Fruit fly (Drosophila melanogaster) whole organism, embryonic: Measurements from ENCODE around the gene Hsp67Ba.

Source experiments
- B-H1 ChIP-seq: fragments of 200-800 bp; sonication (Bioruptor generic); IDR thresholded peaks from 3 replicates; pipeline ENCODE4 v1.3.6; 2022; ENCODE audit warnings: missing biosample characterization, missing genetic modification characterization
- CG1024 ChIP-seq: fragments of 200-800 bp; sonication (Bioruptor generic); IDR thresholded peaks from 2 replicates; pipeline ENCODE4 v1.3.6; 2022; ENCODE audit warnings: missing biosample characterization, missing genetic modification characterization
- CG10979 ChIP-seq: fragments of 200-800 bp; sonication (Bioruptor generic); optimal IDR thresholded peaks from 2 replicates; lab custom pipeline; 2018; ENCODE audit warnings: missing biosample characterization, mild to moderate bottlenecking, missing genetic modification characterization, moderate library complexity
- CG12236 ChIP-seq: fragments of 200-800 bp; sonication (Bioruptor generic); optimal IDR thresholded peaks from 2 replicates; lab custom pipeline; 2016; ENCODE audit warnings: missing biosample characterization, missing genetic modification characterization
- CG12299 ChIP-seq: fragments of 200-800 bp; sonication (Bioruptor generic); optimal IDR thresholded peaks from 2 replicates; lab custom pipeline; 2018; ENCODE audit warnings: missing biosample characterization, mild to moderate bottlenecking, missing genetic modification characterization
- CG13775 ChIP-seq: fragments of 200-800 bp; sonication (Bioruptor generic); optimal IDR thresholded peaks from 3 replicates; lab custom pipeline; 2017; ENCODE audit warnings: missing biosample characterization, mild to moderate bottlenecking, missing genetic modification characterization
- CG14667 ChIP-seq: fragments of 200-800 bp; sonication (Bioruptor generic); IDR thresholded peaks from 2 replicates; pipeline ENCODE4 v1.3.6; 2022; ENCODE audit warnings: missing biosample characterization, missing genetic modification characterization
- CG16863 ChIP-seq: fragments of 200-800 bp; sonication (Bioruptor generic); optimal IDR thresholded peaks from 3 replicates; lab custom pipeline; 2016; ENCODE audit warnings: missing biosample characterization, missing genetic modification characterization
- CG2199 ChIP-seq: fragments of 200-800 bp; sonication (Bioruptor generic); IDR thresholded peaks from 3 replicates; pipeline ENCODE4 v1.3.6; 2022; ENCODE audit warnings: missing biosample characterization, missing genetic modification characterization
- CG2712 ChIP-seq: fragments of 200-800 bp; optimal IDR thresholded peaks from 3 replicates; lab custom pipeline; 2019; ENCODE audit warnings: missing biosample characterization, mild to moderate bottlenecking, missing genetic modification characterization, moderate library complexity
- CG30403 ChIP-seq: fragments of 200-800 bp; sonication (Bioruptor generic); optimal IDR thresholded peaks from 3 replicates; lab custom pipeline; 2016; ENCODE audit warnings: missing biosample characterization, missing genetic modification characterization
- CG3065 ChIP-seq: fragments of 200-800 bp; sonication (Bioruptor generic); optimal IDR thresholded peaks from 2 replicates; lab custom pipeline; 2016; ENCODE audit warnings: missing biosample characterization, missing genetic modification characterization
- CG3163 ChIP-seq: fragments of 200-800 bp; sonication (Bioruptor generic); optimal IDR thresholded peaks from 3 replicates; lab custom pipeline; 2016; ENCODE audit warnings: missing biosample characterization, missing genetic modification characterization
- CG43689 ChIP-seq: fragments of 200-800 bp; sonication (Bioruptor generic); IDR thresholded peaks from 2 replicates; pipeline ENCODE4 v1.3.6; 2022; ENCODE audit warnings: missing biosample characterization, missing genetic modification characterization
- CG6683 ChIP-seq: fragments of 200-800 bp; sonication (Bioruptor generic); optimal IDR thresholded peaks from 2 replicates; lab custom pipeline; 2017; ENCODE audit warnings: missing biosample characterization, mild to moderate bottlenecking, missing genetic modification characterization, missing genetic modification reagents
- CG6854 ChIP-seq: fragments of 200-800 bp; sonication (Bioruptor generic); optimal IDR thresholded peaks from 3 replicates; lab custom pipeline; 2017; ENCODE audit warnings: missing biosample characterization, mild to moderate bottlenecking, missing genetic modification characterization
- E2f1 ChIP-seq: fragments of 200-800 bp; sonication (Bioruptor generic); IDR thresholded peaks from 2 replicates; pipeline ENCODE4 v1.3.6; 2022; ENCODE audit warnings: missing biosample characterization, missing genetic modification characterization
- ERR ChIP-seq: fragments of 200-800 bp; sonication (Bioruptor generic); optimal IDR thresholded peaks from 2 replicates; lab custom pipeline; 2016; ENCODE audit warnings: missing biosample characterization, missing genetic modification characterization
- Elba2 ChIP-seq: fragments of 200-800 bp; sonication (Bioruptor generic); optimal IDR thresholded peaks from 3 replicates; lab custom pipeline; 2016; ENCODE audit warnings: missing biosample characterization, missing genetic modification characterization
- Gsc ChIP-seq: fragments of 200-800 bp; sonication (Bioruptor generic); IDR thresholded peaks from 2 replicates; pipeline ENCODE4 v1.3.6; 2022; ENCODE audit warnings: missing biosample characterization, missing genetic modification characterization
- Hr39 ChIP-seq: fragments of >200 bp; optimal IDR thresholded peaks from 2 replicates; lab custom pipeline; 2017
- Hr51 ChIP-seq, 2 experiments: fragments of 200-800 bp; sonication (Bioruptor generic); optimal IDR thresholded peaks; 2 replicates in 1 of 2; 3 replicates in 1 of 2; lab custom pipeline; 2016 to 2018; ENCODE audit warnings: missing biosample characterization in 2 of 2, missing genetic modification characterization in 2 of 2, mild to moderate bottlenecking in 1 of 2, moderate library complexity in 1 of 2
- MESR4 ChIP-seq: fragments of 200-800 bp; sonication (Bioruptor generic); optimal IDR thresholded peaks from 2 replicates; lab custom pipeline; 2018; ENCODE audit warnings: missing biosample characterization, mild to moderate bottlenecking, missing genetic modification characterization, moderate library complexity
- Meics ChIP-seq: fragments of 200-800 bp; sonication (Bioruptor generic); optimal IDR thresholded peaks from 2 replicates; lab custom pipeline; 2017; ENCODE audit warnings: missing biosample characterization, mild to moderate bottlenecking, missing genetic modification characterization
- Ravus ChIP-seq: fragments of 200-800 bp; sonication (Bioruptor generic); IDR thresholded peaks from 2 replicates; pipeline ENCODE4 v1.3.6; 2022; ENCODE audit warnings: missing biosample characterization, missing genetic modification characterization
- TFAM ChIP-seq: fragments of 200-800 bp; sonication (Bioruptor generic); optimal IDR thresholded peaks from 2 replicates; lab custom pipeline; 2017; ENCODE audit warnings: missing biosample characterization, missing genetic modification characterization, inconsistent platforms
- Xrp1 ChIP-seq: fragments of 200-800 bp; sonication (Bioruptor generic); IDR thresholded peaks from 2 replicates; pipeline ENCODE4 v1.3.6; 2022; ENCODE audit warnings: missing biosample characterization, missing genetic modification characterization
- ac ChIP-seq: fragments of 200-800 bp; sonication (Bioruptor generic); optimal IDR thresholded peaks from 3 replicates; lab custom pipeline; 2017; ENCODE audit warnings: missing biosample characterization, mild to moderate bottlenecking, missing genetic modification characterization
- btn ChIP-seq: fragments of 200-800 bp; sonication (Bioruptor generic); optimal IDR thresholded peaks from 2 replicates; lab custom pipeline; 2016; ENCODE audit warnings: missing biosample characterization, missing genetic modification characterization
- caup ChIP-seq: fragments of 200-800 bp; sonication (Bioruptor generic); optimal IDR thresholded peaks from 3 replicates; lab custom pipeline; 2017; ENCODE audit warnings: missing biosample characterization, mild to moderate bottlenecking, missing genetic modification characterization, moderate library complexity; ENCODE audit not compliant: severe bottlenecking
- chn ChIP-seq: fragments of 200-800 bp; sonication (Bioruptor generic); optimal IDR thresholded peaks from 2 replicates; lab custom pipeline; 2016; ENCODE audit warnings: missing biosample characterization, missing genetic modification characterization
- dan ChIP-seq: fragments of 200-800 bp; sonication (Bioruptor generic); IDR thresholded peaks from 2 replicates; pipeline ENCODE4 v1.3.6; 2022; ENCODE audit warnings: missing biosample characterization, missing genetic modification characterization
- eyg ChIP-seq: fragments of 200-800 bp; sonication (Bioruptor generic); optimal IDR thresholded peaks from 3 replicates; lab custom pipeline; 2016; ENCODE audit warnings: missing biosample characterization, missing genetic modification characterization
- grn ChIP-seq: fragments of 200-800 bp; sonication (Bioruptor generic); optimal IDR thresholded peaks from 3 replicates; lab custom pipeline; 2017; ENCODE audit warnings: missing biosample characterization, missing genetic modification characterization
- gro ChIP-seq: fragments of 200-800 bp; sonication (Bioruptor generic); optimal IDR thresholded peaks from 2 replicates; lab custom pipeline; 2016; ENCODE audit warnings: missing biosample characterization, missing genetic modification characterization
- onecut ChIP-seq: fragments of 200-800 bp; sonication (Bioruptor generic); IDR thresholded peaks from 2 replicates; pipeline ENCODE4 v1.3.6; 2022; ENCODE audit warnings: missing biosample characterization, missing genetic modification characterization
- pzg ChIP-seq: fragments of 200-800 bp; sonication (Bioruptor generic); optimal IDR thresholded peaks from 3 replicates; lab custom pipeline; 2018; ENCODE audit warnings: missing biosample characterization, mild to moderate bottlenecking, missing genetic modification characterization, moderate library complexity
- rib ChIP-seq: fragments of 200-800 bp; sonication (Bioruptor generic); IDR thresholded peaks from 2 replicates; pipeline ENCODE4 v1.3.6; 2022; ENCODE audit warnings: missing biosample characterization, missing genetic modification characterization
- salm ChIP-seq: fragments of 200-800 bp; sonication (Bioruptor generic); optimal IDR thresholded peaks from 2 replicates; lab custom pipeline; 2018; ENCODE audit warnings: missing biosample characterization, mild to moderate bottlenecking, missing genetic modification characterization
- sens-2 ChIP-seq: fragments of 200-800 bp; sonication (Bioruptor generic); IDR thresholded peaks from 2 replicates; pipeline ENCODE4 v1.3.6; 2022; ENCODE audit warnings: missing biosample characterization, missing genetic modification characterization
- sna ChIP-seq: fragments of 200-800 bp; sonication (Bioruptor generic); IDR thresholded peaks from 2 replicates; pipeline ENCODE4 v1.3.6; 2022; ENCODE audit warnings: missing biosample characterization, missing genetic modification characterization; ENCODE audit not compliant: partially characterized antibody
- so ChIP-seq: fragments of 200-800 bp; sonication (Bioruptor generic); IDR thresholded peaks from 3 replicates; pipeline ENCODE4 v1.3.6; 2022; ENCODE audit warnings: missing biosample characterization, missing genetic modification characterization
- sr ChIP-seq: fragments of 200-800 bp; sonication (Bioruptor generic); IDR thresholded peaks from 3 replicates; pipeline ENCODE4 v1.3.6; 2022; ENCODE audit warnings: missing biosample characterization, missing genetic modification characterization
- tio ChIP-seq: fragments of 200-800 bp; sonication (Bioruptor generic); optimal IDR thresholded peaks from 2 replicates; lab custom pipeline; 2017; ENCODE audit warnings: missing biosample characterization, missing genetic modification characterization, inconsistent platforms
- tll ChIP-seq, 2 experiments: fragments of 200-800 bp in 1 of 2; fragments of >200 bp in 1 of 2; sonication (Bioruptor generic) in 1 of 2; optimal IDR thresholded peaks; 2 replicates each; lab custom pipeline; 2017 to 2019; ENCODE audit warnings: missing biosample characterization in 2 of 2, missing genetic modification characterization in 2 of 2, mild to moderate bottlenecking in 1 of 2, moderate library complexity in 1 of 2
- usp ChIP-seq: fragments of >200 bp; optimal IDR thresholded peaks from 2 replicates; lab custom pipeline; 2017; ENCODE audit warnings: missing biosample characterization, missing genetic modification characterization
- zfh2 ChIP-seq: fragments of 200-800 bp; sonication (Bioruptor generic); optimal IDR thresholded peaks from 2 replicates; lab custom pipeline; 2016; ENCODE audit warnings: missing biosample characterization, missing genetic modification characterization

Gene Hsp67Ba

dm6 chr3L:9419328-9419727 is 40.0 kb upstream of the Hsp67Ba start (continued):
- TF ChIP-seq Xrp1: peak; percentile 14; the same call in 1 of the 2 replicates
- 0 out of 3 replicates have a peak, but pooled peaks have one; percentile 33 for TF ChIP-seq CG2199 (GFP tag; lab: Robert Waterston, UW)
- 0 out of 2 replicates have a peak, but pooled peaks have one; percentile 4 for TF ChIP-seq sens-2 (GFP tag; lab: Robert Waterston, UW)

- TF ChIP-seq B-H1: no peak
- no peak for TF ChIP-seq Gsc (GFP tag; lab: Robert Waterston, UW)
These were observed 38.0 kb upstream of the Hsp67Ba start, which contains the start of gene CG3982 for dm6 chr3L:9417288-9417687. TSS of gene CG3982 (minus strand) at chr3L:9417388.

- peak; percentile 90 for TF ChIP-seq CG30403
- TF ChIP-seq so (GFP tag; lab: Robert Waterston, UW): peak; percentile 85; the same call in 2 of the 3 replicates
- TF ChIP-seq TFAM (GFP tag; lab: Kevin White, UChicago): no peak
- peak; percentile 43 for TF ChIP-seq salm (tag; lab: Kevin White, UChicago)
- TF ChIP-seq rib (GFP tag; lab: Robert Waterston, UW): peak; percentile 89; the same call in 1 of the 2 replicates
- TF ChIP-seq CG13775 (GFP tag; lab: Kevin White, UChicago): peak; percentile 87
- peak; percentile 79 for TF ChIP-seq caup
- TF ChIP-seq usp (GFP tag; lab: Kevin White, UChicago): no peak
- TF ChIP-seq Meics (GFP tag; lab: Kevin White, UChicago): peak; percentile 78
- TF ChIP-seq pzg: peak; percentile 82
- no peak for TF ChIP-seq CG12236 (GFP tag; lab: Kevin White, UChicago)
- peak; percentile 25; the same call in 1 of the 2 replicates for TF ChIP-seq Ravus (GFP tag; lab: Robert Waterston, UW)
- peak; percentile 45 for TF ChIP-seq CG16863 (GFP tag; lab: Kevin White, UChicago)
- no peak for TF ChIP-seq tio (GFP tag; lab: Kevin White, UChicago)
- peak; percentile 18 for TF ChIP-seq CG3163 (GFP tag; lab: Kevin White, UChicago)
- TF ChIP-seq Hr39 (lab: Kevin White, UChicago): no peak
- peak; percentile 81 for TF ChIP-seq onecut
- TF ChIP-seq CG10979 (tag; lab: Kevin White, UChicago): peak; percentile 74
- no peak for TF ChIP-seq sna (GFP tag; lab: Robert Waterston, UW)
- peak; percentile 91 for TF ChIP-seq CG2712 (tag; lab: Kevin White, UChicago)
- TF ChIP-seq sr (GFP tag; lab: Robert Waterston, UW): 0 out of 3 replicates have a peak, but pooled peaks have one; percentile 17
- peak; percentile 23 for TF ChIP-seq gro (GFP tag; lab: Kevin White, UChicago)
- peak; percentile 46 to 83 for TF ChIP-seq Hr51 (GFP tag; optimal IDR thresholded peaks at IDR 0.05; lab: Kevin White, UChicago)
- TF ChIP-seq ac (GFP tag; lab: Kevin White, UChicago): peak; percentile 20
- peak; percentile 79 for TF ChIP-seq E2f1 (GFP tag; lab: Robert Waterston, UW)
- peak; percentile 71; the same call in 1 of the 2 replicates for TF ChIP-seq CG43689
- peak; percentile 2 for TF ChIP-seq eyg (GFP tag; lab: Kevin White, UChicago)
- TF ChIP-seq ERR (GFP tag; lab: Kevin White, UChicago): no peak
- TF ChIP-seq zfh2 (GFP tag; lab: Kevin White, UChicago): peak; percentile 72
- peak; percentile 84 for TF ChIP-seq CG12299 (tag; lab: Kevin White, UChicago)
- peak; percentile 68 for TF ChIP-seq CG14667 (GFP tag; lab: Robert Waterston, UW)
- peak; percentile 84 for TF ChIP-seq chn (GFP tag; lab: Kevin White, UChicago)
- TF ChIP-seq CG3065 (GFP tag; lab: Kevin White, UChicago): peak; percentile 46
- peak; percentile 53 for TF ChIP-seq CG6683
- TF ChIP-seq grn (GFP tag; lab: Kevin White, UChicago): peak; percentile 35
- peak; percentile 63 for TF ChIP-seq Elba2 (GFP tag; lab: Kevin White, UChicago)
- peak; percentile 50 for TF ChIP-seq MESR4 (GFP tag; lab: Kevin White, UChicago)
- TF ChIP-seq tll (GFP tag; optimal IDR thresholded peaks at IDR 0.05; lab: Kevin White, UChicago): no peak
- no peak for TF ChIP-seq btn (GFP tag; lab: Kevin White, UChicago)
- no peak for TF ChIP-seq dan (GFP tag; lab: Robert Waterston, UW)
- no peak for TF ChIP-seq CG6854 (GFP tag; lab: Kevin White, UChicago)
- TF ChIP-seq CG1024 (GFP tag; lab: Robert Waterston, UW): peak; percentile 66
These were observed 31.6 kb upstream of the Hsp67Ba start, which contains the start of the genes CG4022 and Cpsf5 for dm6 chr3L:9410754-9411423. TSS of gene CG4022 (minus strand) at chr3L:9410832. TSS of gene Cpsf5 (plus strand) at chr3L:9411038.
